Worm (Caenorhabditis elegans) whole organism, L2 larva: ENCODE measurements around the gene B0563.1.

Experiments used
- F13H6.1 ChIP-seq: sonication (generic microtip); optimal IDR thresholded peaks from 2 replicates; lab custom pipeline; 2016; ENCODE audit warnings: missing genetic modification characterization, missing compliant biosample characterization
- R02D3.7 ChIP-seq: fragments of 150-350 bp; optimal IDR thresholded peaks from 2 replicates; lab custom pipeline; 2014; ENCODE audit warnings: missing biosample characterization, missing genetic modification characterization
- lin-11 ChIP-seq: fragments of 150-350 bp; sonication (generic microtip); optimal IDR thresholded peaks from 2 replicates; lab custom pipeline; 2014; ENCODE audit warnings: missing biosample characterization, missing genetic modification characterization, inconsistent platforms, mixed read lengths
- nhr-77 ChIP-seq: fragments of 150-350 bp; optimal IDR thresholded peaks from 2 replicates; lab custom pipeline; 2014; ENCODE audit warnings: missing biosample characterization, missing genetic modification characterization
- unc-62 ChIP-seq: fragments of 150-350 bp; optimal IDR thresholded peaks from 2 replicates; lab custom pipeline; 2014; ENCODE audit warnings: missing biosample characterization, missing genetic modification reagents, missing genetic modification characterization
- zag-1 ChIP-seq: fragments of 150-350 bp; optimal IDR thresholded peaks from 2 replicates; lab custom pipeline; 2014; ENCODE audit warnings: missing biosample characterization, missing genetic modification characterization

DNA sequence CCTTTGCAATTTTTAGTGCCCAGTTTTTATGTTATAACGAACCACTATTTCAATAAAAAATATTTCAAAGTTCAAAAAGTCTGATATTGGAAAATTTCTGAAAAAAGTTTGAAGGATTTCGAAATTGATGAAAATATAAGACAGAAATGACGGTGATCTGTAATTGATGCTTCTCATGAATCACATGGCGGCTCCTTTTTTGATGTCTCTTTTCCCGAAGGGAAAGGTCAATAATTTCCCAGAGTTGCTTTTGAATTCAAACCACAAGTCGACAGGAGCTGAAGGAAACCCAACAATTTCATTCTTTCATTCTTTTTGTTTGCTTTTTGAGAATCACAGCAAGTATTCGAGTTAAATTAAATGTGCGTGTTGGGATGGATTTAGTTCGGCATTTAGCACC, 937 bp downstream of the B0563.1 start, which contains the start of gene B0563.18:
- TF ChIP-seq R02D3.7 (tag; lab: Kevin White, UChicago) = no peak
- TF ChIP-seq unc-62 (GFP tag; lab: Kevin White, UChicago) = no peak
- no peak for TF ChIP-seq zag-1 (tag; lab: Kevin White, UChicago)
- TF ChIP-seq F13H6.1 = no peak
- TF ChIP-seq nhr-77 (tag; lab: Kevin White, UChicago) = no peak
- no peak for TF ChIP-seq lin-11 (tag; lab: Kevin White, UChicago)
